Fruit fly (Drosophila melanogaster) whole organism, wandering third instar larva: ENCODE data around the gene CG32278.

Experiments used
- Abd-B ChIP-seq: fragments of >200 bp; optimal IDR thresholded peaks from 2 replicates; lab custom pipeline; 2017; ENCODE audit warnings: missing biosample characterization, missing genetic modification characterization
- CG32264 ChIP-seq: fragments of 200-800 bp; sonication (Bioruptor generic); optimal IDR thresholded peaks from 2 replicates; lab custom pipeline; 2016; ENCODE audit warnings: missing biosample characterization, missing genetic modification characterization
- CG9705 ChIP-seq: fragments of 200-800 bp; sonication (Bioruptor generic); optimal IDR thresholded peaks from 2 replicates; lab custom pipeline; 2018; ENCODE audit warnings: missing biosample characterization, mild to moderate bottlenecking, missing genetic modification characterization
- CrebA ChIP-seq: fragments of 200-800 bp; sonication (Bioruptor generic); optimal IDR thresholded peaks from 2 replicates; lab custom pipeline; 2016; ENCODE audit warnings: missing biosample characterization, mild to moderate bottlenecking, missing genetic modification characterization, borderline replicate concordance
- Dfd ChIP-seq: fragments of >200 bp; optimal IDR thresholded peaks from 2 replicates; lab custom pipeline; 2017; ENCODE audit warnings: missing biosample characterization, missing genetic modification characterization
- Dif ChIP-seq: fragments of 200-275, 200-300 bp; sonication (Bioruptor generic); optimal IDR thresholded peaks from 2 replicates; lab custom pipeline; 2018; ENCODE audit warnings: missing biosample characterization, missing genetic modification characterization; ENCODE audit not compliant: partially characterized antibody
- GATAd ChIP-seq: sonication (Bioruptor generic); optimal IDR thresholded peaks from 2 replicates; lab custom pipeline; 2016; ENCODE audit warnings: missing biosample characterization, missing genetic modification characterization
- HLH106 ChIP-seq: fragments of 200-800 bp; optimal IDR thresholded peaks from 3 replicates; lab custom pipeline; 2019; ENCODE audit warnings: missing biosample characterization, mild to moderate bottlenecking, missing genetic modification characterization, moderate library complexity
- Hnf4 ChIP-seq: fragments of 200-800 bp; sonication (Bioruptor generic); optimal IDR thresholded peaks from 2 replicates; lab custom pipeline; 2016; ENCODE audit warnings: missing biosample characterization, mild to moderate bottlenecking, missing genetic modification characterization
- Hr78 ChIP-seq: fragments of >200 bp; optimal IDR thresholded peaks from 2 replicates; lab custom pipeline; 2017; ENCODE audit warnings: missing biosample characterization, missing genetic modification characterization
- Hr83 ChIP-seq: fragments of 200-300 bp; sonication (Bioruptor generic); optimal IDR thresholded peaks from 2 replicates; lab custom pipeline; 2016; ENCODE audit warnings: missing biosample characterization, mild to moderate bottlenecking, missing genetic modification characterization, moderate library complexity; ENCODE audit not compliant: poor library complexity, severe bottlenecking
- Jra ChIP-seq: sonication (Bioruptor generic); optimal IDR thresholded peaks from 2 replicates; lab custom pipeline; 2016; ENCODE audit warnings: missing biosample characterization, missing genetic modification characterization
- Mio ChIP-seq: sonication (Bioruptor generic); optimal IDR thresholded peaks from 2 replicates; lab custom pipeline; 2016; ENCODE audit warnings: missing biosample characterization, missing genetic modification characterization
- Myc ChIP-seq: fragments of >200 bp; optimal IDR thresholded peaks from 2 replicates; lab custom pipeline; 2017
- N ChIP-seq: fragments of >200 bp; optimal IDR thresholded peaks from 2 replicates; lab custom pipeline; 2018; ENCODE audit warnings: missing biosample characterization, missing external identifiers, missing genetic modification characterization
- OdsH ChIP-seq: fragments of 200-800 bp; sonication (Bioruptor generic); optimal IDR thresholded peaks from 2 replicates; lab custom pipeline; 2016; ENCODE audit warnings: missing biosample characterization, mild to moderate bottlenecking, missing genetic modification characterization
- Rel ChIP-seq, 2 experiments: fragments of 200-800 bp; sonication (Bioruptor generic) in 1 of 2; optimal IDR thresholded peaks; 2 replicates in 1 of 2; 3 replicates in 1 of 2; lab custom pipeline; 2016 to 2019; ENCODE audit warnings: mild to moderate bottlenecking in 2 of 2, missing biosample characterization in 2 of 2, missing genetic modification characterization in 2 of 2, moderate library complexity in 1 of 2
- Sp1 ChIP-seq: fragments of 200-800 bp; sonication (Bioruptor generic); optimal IDR thresholded peaks from 3 replicates; lab custom pipeline; 2019; ENCODE audit warnings: missing biosample characterization, mild to moderate bottlenecking, missing genetic modification characterization, moderate library complexity
- Vsx2 ChIP-seq: fragments of 200-300, 225-300 bp; sonication (Bioruptor generic); optimal IDR thresholded peaks from 2 replicates; lab custom pipeline; 2018; ENCODE audit warnings: missing biosample characterization, missing genetic modification characterization; ENCODE audit not compliant: partially characterized antibody
- br ChIP-seq: fragments of 200-800 bp; sonication (Bioruptor generic); optimal IDR thresholded peaks from 2 replicates; lab custom pipeline; 2016; ENCODE audit warnings: missing biosample characterization, missing genetic modification characterization
- brk ChIP-seq: fragments of 200-800 bp; sonication (Bioruptor generic); optimal IDR thresholded peaks from 2 replicates; lab custom pipeline; 2016; ENCODE audit warnings: missing biosample characterization, mild to moderate bottlenecking, missing genetic modification characterization
- dl ChIP-seq, 2 experiments: fragments of 175-275, 200-275 bp in 1 of 2; fragments of 200-275 bp in 1 of 2; sonication (Bioruptor generic); optimal IDR thresholded peaks; lab custom pipeline; 2018; ENCODE audit warnings: mild to moderate bottlenecking in 2 of 2, missing biosample characterization in 2 of 2, missing genetic modification characterization in 2 of 2, moderate library complexity in 2 of 2; ENCODE audit not compliant: partially characterized antibody in 2 of 2, insufficient read depth in 1 of 2
- dmrt93B ChIP-seq: fragments of 200-800 bp; sonication (Bioruptor generic); optimal IDR thresholded peaks from 2 replicates; lab custom pipeline; 2018; ENCODE audit warnings: missing biosample characterization, mild to moderate bottlenecking, missing genetic modification characterization
- dsf ChIP-seq: sonication (Bioruptor generic); optimal IDR thresholded peaks from 2 replicates; lab custom pipeline; 2016; ENCODE audit warnings: missing biosample characterization, missing genetic modification characterization, borderline replicate concordance
- ey ChIP-seq: fragments of 200-800 bp; sonication (Bioruptor generic); optimal IDR thresholded peaks from 2 replicates; lab custom pipeline; 2016; ENCODE audit warnings: missing biosample characterization, missing genetic modification characterization
- foxo ChIP-seq, 2 experiments: fragments of 200-800 bp; sonication (Bioruptor generic); optimal IDR thresholded peaks; 2 replicates in 1 of 2; 3 replicates in 1 of 2; lab custom pipeline; 2016 to 2017; ENCODE audit warnings: missing biosample characterization in 2 of 2, missing genetic modification characterization in 2 of 2
- fru ChIP-seq: fragments of 200-800 bp; sonication (Bioruptor generic); optimal IDR thresholded peaks from 3 replicates; lab custom pipeline; 2016; ENCODE audit warnings: missing biosample characterization, mild to moderate bottlenecking, missing genetic modification characterization
- h ChIP-seq: fragments of 200-800 bp; sonication (Bioruptor generic); optimal IDR thresholded peaks from 3 replicates; lab custom pipeline; 2016; ENCODE audit warnings: missing biosample characterization, mild to moderate bottlenecking, missing genetic modification characterization
- jim ChIP-seq: fragments of 175-275, 200-325 bp; sonication (Bioruptor generic); optimal IDR thresholded peaks from 2 replicates; lab custom pipeline; 2016; ENCODE audit warnings: missing biosample characterization, mild to moderate bottlenecking, missing genetic modification characterization
- lola ChIP-seq: fragments of >200 bp; optimal IDR thresholded peaks from 2 replicates; lab custom pipeline; 2017; ENCODE audit warnings: missing biosample characterization, missing genetic modification characterization
- pan ChIP-seq: fragments of >200 bp; optimal IDR thresholded peaks from 2 replicates; lab custom pipeline; 2017
- psq ChIP-seq: fragments of 200-800 bp; sonication (Bioruptor generic); optimal IDR thresholded peaks from 3 replicates; lab custom pipeline; 2017; ENCODE audit warnings: missing biosample characterization, mild to moderate bottlenecking, missing genetic modification characterization, moderate library complexity
- rgr ChIP-seq: fragments of 200-800 bp; sonication (Bioruptor generic); optimal IDR thresholded peaks from 3 replicates; lab custom pipeline; 2016; ENCODE audit warnings: missing biosample characterization, mild to moderate bottlenecking, missing genetic modification characterization
- sage ChIP-seq: fragments of 200-800 bp; sonication (Bioruptor generic); optimal IDR thresholded peaks from 2 replicates; lab custom pipeline; 2016; ENCODE audit warnings: missing biosample characterization, mild to moderate bottlenecking, missing genetic modification characterization
- sv ChIP-seq: fragments of 200-800 bp; sonication (Bioruptor generic); optimal IDR thresholded peaks from 3 replicates; lab custom pipeline; 2016; ENCODE audit warnings: missing biosample characterization, missing genetic modification characterization
- tai ChIP-seq: sonication (Bioruptor generic); optimal IDR thresholded peaks from 2 replicates; lab custom pipeline; 2016; ENCODE audit warnings: missing biosample characterization, missing genetic modification characterization
- usp ChIP-seq: fragments of >200 bp; optimal IDR thresholded peaks from 2 replicates; lab custom pipeline; 2017; ENCODE audit warnings: missing biosample characterization, missing genetic modification characterization
- woc ChIP-seq: sonication (Bioruptor generic); optimal IDR thresholded peaks from 2 replicates; lab custom pipeline; 2016; ENCODE audit warnings: missing biosample characterization, mild to moderate bottlenecking, missing genetic modification characterization

CG32278 gene

dm6 chr3L:3192912-3193311 is 23.8 kb downstream of the CG32278 start, which contains the start of gene Hsp83:
TSS of gene Hsp83 (plus strand) at chr3L:3192969.
- TF ChIP-seq Rel (GFP tag; optimal IDR thresholded peaks at IDR 0.05; lab: Kevin White, UChicago): peak; percentile 81
- peak; percentile 88 for TF ChIP-seq Rel (tag; optimal IDR thresholded peaks at IDR 0.05; lab: Kevin White, UChicago)
- peak; percentile 96 for TF ChIP-seq h (GFP tag; lab: Kevin White, UChicago)
- TF ChIP-seq CG9705: peak; percentile 94
- peak; percentile 90 for TF ChIP-seq dmrt93B
- no peak for TF ChIP-seq pan (lab: Kevin White, UChicago)
- no peak for TF ChIP-seq CrebA (GFP tag; lab: Kevin White, UChicago)
- peak; percentile 27 for TF ChIP-seq Dif
- TF ChIP-seq brk (GFP tag; lab: Kevin White, UChicago): peak; percentile 90
- peak; percentile 98 for TF ChIP-seq br (GFP tag; lab: Kevin White, UChicago)
- peak; percentile 78 for TF ChIP-seq dsf (GFP tag; lab: Kevin White, UChicago)
- peak; percentile 94 for TF ChIP-seq OdsH (GFP tag; lab: Kevin White, UChicago)
- TF ChIP-seq sv (GFP tag; lab: Kevin White, UChicago): peak; percentile 85
- no peak for TF ChIP-seq usp (GFP tag; lab: Kevin White, UChicago)
- TF ChIP-seq Myc (lab: Kevin White, UChicago): no peak
- TF ChIP-seq Hnf4: peak; percentile 92
- TF ChIP-seq tai (GFP tag; lab: Kevin White, UChicago): no peak
- TF ChIP-seq dl (GFP tag; optimal IDR thresholded peaks at IDR 0.05; lab: Kevin White, UChicago; ENCODE audit: insufficient read depth in 1 of 2, partially characterized antibody in 2 of 2): no peak
- TF ChIP-seq Hr78: no peak
- peak; percentile 80 for TF ChIP-seq psq
- TF ChIP-seq N: no peak
- no peak for TF ChIP-seq lola (GFP tag; lab: Kevin White, UChicago)
- no peak for TF ChIP-seq Dfd (GFP tag; lab: Kevin White, UChicago)
- TF ChIP-seq fru: peak; percentile 95
- TF ChIP-seq sage (GFP tag; lab: Kevin White, UChicago): peak; percentile 95
- TF ChIP-seq CG32264 (GFP tag; lab: Kevin White, UChicago): peak; percentile 86
- TF ChIP-seq HLH106: peak; percentile 87
- TF ChIP-seq Abd-B (GFP tag; lab: Kevin White, UChicago): no peak
- TF ChIP-seq Vsx2 (GFP tag; lab: Kevin White, UChicago): no peak
- peak; percentile 68 for TF ChIP-seq Jra (GFP tag; lab: Kevin White, UChicago)
- peak; percentile 80 for TF ChIP-seq ey
- no peak for TF ChIP-seq GATAd (GFP tag; lab: Kevin White, UChicago)
- peak; percentile 99 for TF ChIP-seq Hr83 (GFP tag; lab: Kevin White, UChicago)
- TF ChIP-seq woc: peak; percentile 65
- TF ChIP-seq foxo (GFP tag; optimal IDR thresholded peaks at IDR 0.05; lab: Kevin White, UChicago): peak; percentile 87 to 93
- TF ChIP-seq jim (GFP tag; lab: Kevin White, UChicago): no peak
- TF ChIP-seq rgr (GFP tag; lab: Kevin White, UChicago): peak; percentile 98
- peak; percentile 57 for TF ChIP-seq Mio (GFP tag; lab: Kevin White, UChicago)
- peak; percentile 98 for TF ChIP-seq Sp1
- TF ChIP-seq, all 38 proteins: peak for 24

- TF ChIP-seq tai (GFP tag; lab: Kevin White, UChicago) (no peak), h (GFP tag; lab: Kevin White, UChicago) (peak; percentile 97), sage (GFP tag; lab: Kevin White, UChicago) (peak; percentile 95), Jra (GFP tag; lab: Kevin White, UChicago) (peak; percentile 85), Myc (lab: Kevin White, UChicago) (no peak), brk (GFP tag; lab: Kevin White, UChicago) (peak; percentile 93), N (no peak), Mio (GFP tag; lab: Kevin White, UChicago) (no peak), jim (GFP tag; lab: Kevin White, UChicago) (no peak), foxo (GFP tag; optimal IDR thresholded peaks at IDR 0.05; lab: Kevin White, UChicago) (peak; percentile 55 to 97), Hnf4 (peak; percentile 90), rgr (GFP tag; lab: Kevin White, UChicago) (peak; percentile 97), Abd-B (GFP tag; lab: Kevin White, UChicago) (no peak), usp (GFP tag; lab: Kevin White, UChicago) (no peak), Dif (no peak), dl (GFP tag; optimal IDR thresholded peaks at IDR 0.05; lab: Kevin White, UChicago; ENCODE audit: insufficient read depth in 1 of 2, partially characterized antibody in 2 of 2) (no peak), br (GFP tag; lab: Kevin White, UChicago) (peak; percentile 92), Sp1 (peak; percentile 95), ey (peak; percentile 88), Rel (GFP tag; optimal IDR thresholded peaks at IDR 0.05; lab: Kevin White, UChicago) (peak; percentile 95), Rel (tag; optimal IDR thresholded peaks at IDR 0.05; lab: Kevin White, UChicago) (peak; percentile 81), GATAd (GFP tag; lab: Kevin White, UChicago) (peak; percentile 84), psq (peak; percentile 95), Hr78 (no peak), Vsx2 (GFP tag; lab: Kevin White, UChicago) (no peak), OdsH (GFP tag; lab: Kevin White, UChicago) (peak; percentile 97), CG32264 (GFP tag; lab: Kevin White, UChicago) (peak; percentile 87), dsf (GFP tag; lab: Kevin White, UChicago) (peak; percentile 54), Hr83 (GFP tag; lab: Kevin White, UChicago) (peak; percentile 68), CrebA (GFP tag; lab: Kevin White, UChicago) (no peak), HLH106 (peak; percentile 94), CG9705 (peak; percentile 25), fru (peak; percentile 93), sv (GFP tag; lab: Kevin White, UChicago) (peak; percentile 67), lola (GFP tag; lab: Kevin White, UChicago) (no peak), pan (lab: Kevin White, UChicago) (no peak), Dfd (GFP tag; lab: Kevin White, UChicago) (no peak), dmrt93B (peak; percentile 84), woc (peak; percentile 85)
These were observed 25.0 kb downstream of the CG32278 start for dm6 chr3L:3194059-3194458.
